Worm (Caenorhabditis elegans) whole organism, L1 larva: ENCODE results near the gene F45D3.1.

Experiments
- elt-2 ChIP-seq: sonication (generic microtip); optimal IDR thresholded peaks from 2 replicates; lab custom pipeline; 2016; ENCODE audit warnings: missing genetic modification characterization, mild to moderate bottlenecking, inconsistent platforms, missing compliant biosample characterization, missing genetic modification reagents
- fos-1 ChIP-seq: fragments of 150-350 bp; optimal IDR thresholded peaks from 2 replicates; lab custom pipeline; 2014; ENCODE audit warnings: missing biosample characterization, missing genetic modification characterization
- hlh-4 ChIP-seq: sonication (generic microtip); optimal IDR thresholded peaks from 2 replicates; lab custom pipeline; 2016; ENCODE audit warnings: mild to moderate bottlenecking, missing genetic modification characterization, missing compliant biosample characterization
- lin-14 ChIP-seq: fragments of 200-800 bp; sonication (Bioruptor generic); optimal IDR thresholded peaks from 2 replicates; lab custom pipeline; 2018; ENCODE audit warnings: mild to moderate bottlenecking, missing genetic modification characterization, moderate library complexity, missing compliant biosample characterization
- lin-35 ChIP-seq, 2 experiments: fragments of 150-350 bp; optimal IDR thresholded peaks; 2 replicates each; lab custom pipeline; 2014; ENCODE audit warnings: missing biosample characterization in 2 of 2, missing genetic modification characterization in 2 of 2, missing genetic modification reagents in 2 of 2
- lin-39 ChIP-seq: fragments of 150-350 bp; optimal IDR thresholded peaks from 2 replicates; lab custom pipeline; 2014; ENCODE audit warnings: missing biosample characterization, missing genetic modification reagents, missing genetic modification characterization
- lsy-2 ChIP-seq, 2 experiments: fragments of 150-350 bp; optimal IDR thresholded peaks; 2 replicates each; lab custom pipeline; 2014; ENCODE audit warnings: missing biosample characterization in 2 of 2, missing genetic modification characterization in 2 of 2
- nhr-47 ChIP-seq: sonication (generic microtip); optimal IDR thresholded peaks from 2 replicates; lab custom pipeline; 2016; ENCODE audit warnings: mild to moderate bottlenecking, missing genetic modification characterization, moderate library complexity, missing compliant biosample characterization
- nhr-76 ChIP-seq: sonication (generic microtip); optimal IDR thresholded peaks from 2 replicates; lab custom pipeline; 2017; ENCODE audit warnings: missing biosample characterization, missing genetic modification characterization
- snpc-4 ChIP-seq: fragments of 150-350 bp; optimal IDR thresholded peaks from 2 replicates; lab custom pipeline; 2014; ENCODE audit warnings: missing biosample characterization, missing genetic modification characterization
- unc-62 ChIP-seq: fragments of 150-350 bp; optimal IDR thresholded peaks from 2 replicates; lab custom pipeline; 2014; ENCODE audit warnings: missing biosample characterization, missing genetic modification reagents, missing genetic modification characterization

- TF ChIP-seq lin-39 (tag; lab: Kevin White, UChicago) (no peak), hlh-4 (no peak), fos-1 (no peak), elt-2 (no peak), lin-14 (no peak), lin-35 (GFP tag; optimal IDR thresholded peaks at IDR 0.05; lab: Kevin White, UChicago) (no peak), unc-62 (GFP tag; lab: Kevin White, UChicago) (no peak), snpc-4 (tag; lab: Kevin White, UChicago) (no peak), lsy-2 (tag; optimal IDR thresholded peaks at IDR 0.05; lab: Kevin White, UChicago) (no peak), nhr-76 (no peak), nhr-47 (tag; lab: Kevin White, UChicago) (no peak)
These were observed 10.6 kb downstream of the F45D3.1 start for ce11 chrV:12537505-12537904.
